Fruit fly (Drosophila melanogaster) whole organism, embryonic: ENCODE measurements around the gene Cpr67Fa2.

Experiments
- ATbp ChIP-seq: fragments of 200-800 bp; sonication (Bioruptor generic); optimal IDR thresholded peaks from 2 replicates; lab custom pipeline; 2017; ENCODE audit warnings: missing biosample characterization, mild to moderate bottlenecking, missing genetic modification characterization, missing genetic modification reagents
- Aef1 ChIP-seq: fragments of 200-800 bp; sonication (Bioruptor generic); IDR thresholded peaks from 3 replicates; pipeline ENCODE4 v1.3.6; 2022; ENCODE audit warnings: missing biosample characterization, missing genetic modification characterization
- Awh ChIP-seq: fragments of 200-800 bp; sonication (Bioruptor generic); IDR thresholded peaks from 2 replicates; pipeline ENCODE4, ENCODE4 v1.3.6; 2022; ENCODE audit warnings: missing biosample characterization, missing genetic modification characterization
- Blimp-1 ChIP-seq: fragments of 200-800 bp; sonication (Bioruptor generic); optimal IDR thresholded peaks from 3 replicates; lab custom pipeline; 2018; ENCODE audit warnings: missing biosample characterization, missing genetic modification characterization, mild to moderate bottlenecking, moderate library complexity, missing genetic modification reagents
- CG10267 ChIP-seq: fragments of 200-800 bp; sonication (Bioruptor generic); optimal IDR thresholded peaks from 2 replicates; lab custom pipeline; 2018; ENCODE audit warnings: missing biosample characterization, mild to moderate bottlenecking, missing genetic modification characterization, moderate library complexity
- CG10274 ChIP-seq: fragments of 200-800 bp; sonication (Bioruptor generic); optimal IDR thresholded peaks from 3 replicates; lab custom pipeline; 2017; ENCODE audit warnings: missing biosample characterization, mild to moderate bottlenecking, missing genetic modification characterization
- CG12155 ChIP-seq: fragments of 200-800 bp; sonication (Bioruptor generic); optimal IDR thresholded peaks from 3 replicates; lab custom pipeline; 2016; ENCODE audit warnings: missing biosample characterization, missing genetic modification characterization
- CG12299 ChIP-seq: fragments of 200-800 bp; sonication (Bioruptor generic); optimal IDR thresholded peaks from 2 replicates; lab custom pipeline; 2018; ENCODE audit warnings: missing biosample characterization, mild to moderate bottlenecking, missing genetic modification characterization
- CG13775 ChIP-seq: fragments of 200-800 bp; sonication (Bioruptor generic); optimal IDR thresholded peaks from 3 replicates; lab custom pipeline; 2017; ENCODE audit warnings: missing biosample characterization, mild to moderate bottlenecking, missing genetic modification characterization
- CG14667 ChIP-seq: fragments of 200-800 bp; sonication (Bioruptor generic); IDR thresholded peaks from 2 replicates; pipeline ENCODE4 v1.3.6; 2022; ENCODE audit warnings: missing biosample characterization, missing genetic modification characterization
- CG17186 ChIP-seq: fragments of 200-800 bp; sonication (Bioruptor generic); optimal IDR thresholded peaks from 3 replicates; lab custom pipeline; 2017; ENCODE audit warnings: missing biosample characterization, missing genetic modification reagents, missing genetic modification characterization
- CG17361 ChIP-seq: fragments of 200-800 bp; sonication (Bioruptor generic); IDR thresholded peaks from 3 replicates; pipeline ENCODE4 v1.3.6; 2022; ENCODE audit warnings: missing biosample characterization, missing genetic modification characterization
- CG17829 ChIP-seq: fragments of 200-800 bp; optimal IDR thresholded peaks from 2 replicates; lab custom pipeline; 2019; ENCODE audit warnings: missing biosample characterization, mild to moderate bottlenecking, missing genetic modification characterization, moderate library complexity
- CG1792 ChIP-seq: fragments of 200-800 bp; sonication (Bioruptor generic); optimal IDR thresholded peaks from 2 replicates; lab custom pipeline; 2016; ENCODE audit warnings: missing biosample characterization, missing genetic modification characterization
- CG18476 ChIP-seq: fragments of 200-800 bp; sonication (Bioruptor generic); optimal IDR thresholded peaks from 2 replicates; lab custom pipeline; 2016; ENCODE audit warnings: missing biosample characterization, mild to moderate bottlenecking, missing genetic modification characterization
- CG18619 ChIP-seq: fragments of 200-800 bp; sonication (Bioruptor generic); optimal IDR thresholded peaks from 3 replicates; lab custom pipeline; 2017; ENCODE audit warnings: missing biosample characterization, mild to moderate bottlenecking, missing genetic modification characterization
- CG2120 ChIP-seq: fragments of 200-800 bp; sonication (Bioruptor generic); optimal IDR thresholded peaks from 3 replicates; lab custom pipeline; 2016; ENCODE audit warnings: missing biosample characterization, missing genetic modification characterization
- CG31388 ChIP-seq: fragments of 200-800 bp; sonication (Bioruptor generic); optimal IDR thresholded peaks from 2 replicates; lab custom pipeline; 2016; ENCODE audit warnings: missing biosample characterization, missing genetic modification characterization
- CG4404 ChIP-seq: fragments of 200-800 bp; sonication (Bioruptor generic); IDR thresholded peaks from 2 replicates; pipeline ENCODE4 v1.3.6; 2022; ENCODE audit warnings: missing biosample characterization, missing genetic modification characterization
- CG6765 ChIP-seq: fragments of 200-800 bp; sonication (Bioruptor generic); optimal IDR thresholded peaks from 3 replicates; lab custom pipeline; 2017; ENCODE audit warnings: missing biosample characterization, mild to moderate bottlenecking, missing genetic modification characterization
- CG7372 ChIP-seq: fragments of 200-800 bp; sonication (Bioruptor generic); IDR thresholded peaks from 2 replicates; pipeline ENCODE4 v1.3.6; 2022; ENCODE audit warnings: missing biosample characterization, missing genetic modification characterization
- CG8359 ChIP-seq: fragments of 200-800 bp; sonication (Bioruptor generic); optimal IDR thresholded peaks from 2 replicates; lab custom pipeline; 2017; ENCODE audit warnings: missing biosample characterization, mild to moderate bottlenecking, missing genetic modification characterization, borderline replicate concordance
- CG8388 ChIP-seq: fragments of 200-800 bp; sonication (Bioruptor generic); optimal IDR thresholded peaks from 2 replicates; lab custom pipeline; 2019; ENCODE audit warnings: missing biosample characterization, mild to moderate bottlenecking, missing genetic modification characterization, moderate library complexity
- Chrac-16 ChIP-seq: fragments of 200-800 bp; sonication (Bioruptor generic); optimal IDR thresholded peaks from 3 replicates; lab custom pipeline; 2016; ENCODE audit warnings: missing biosample characterization, missing genetic modification characterization
- CkIIα-i1 ChIP-seq: fragments of 200-800 bp; sonication (Bioruptor generic); IDR thresholded peaks from 2 replicates; pipeline ENCODE4 v1.3.6; 2022; ENCODE audit warnings: missing biosample characterization, missing genetic modification characterization
- Dip2 ChIP-seq: fragments of 200-800 bp; sonication (Bioruptor generic); IDR thresholded peaks from 2 replicates; pipeline ENCODE4 v1.3.6; 2022; ENCODE audit warnings: missing biosample characterization, missing genetic modification characterization
- Ets97D ChIP-seq: fragments of 200-800 bp; sonication (Bioruptor generic); optimal IDR thresholded peaks from 3 replicates; lab custom pipeline; 2016; ENCODE audit warnings: missing biosample characterization, missing genetic modification characterization
- Hmx ChIP-seq: fragments of 200-800 bp; sonication (Bioruptor generic); optimal IDR thresholded peaks from 2 replicates; lab custom pipeline; 2016; ENCODE audit warnings: missing biosample characterization, missing genetic modification characterization
- MESR4 ChIP-seq: fragments of 200-800 bp; sonication (Bioruptor generic); optimal IDR thresholded peaks from 2 replicates; lab custom pipeline; 2018; ENCODE audit warnings: missing biosample characterization, mild to moderate bottlenecking, missing genetic modification characterization, moderate library complexity
- Oaz ChIP-seq: fragments of 200-800 bp; sonication (Bioruptor generic); IDR thresholded peaks from 2 replicates; pipeline ENCODE4 v1.3.6; 2022; ENCODE audit warnings: missing biosample characterization, missing genetic modification characterization
- Side ChIP-seq: fragments of 200-800 bp; sonication (Bioruptor generic); optimal IDR thresholded peaks from 2 replicates; lab custom pipeline; 2016; ENCODE audit warnings: missing biosample characterization, missing genetic modification characterization
- Spps ChIP-seq: fragments of 200-800 bp; sonication (Bioruptor generic); optimal IDR thresholded peaks from 2 replicates; lab custom pipeline; 2018; ENCODE audit warnings: missing biosample characterization, mild to moderate bottlenecking, missing genetic modification characterization
- Usf ChIP-seq: fragments of 200-800 bp; sonication (Bioruptor generic); optimal IDR thresholded peaks from 2 replicates; lab custom pipeline; 2017; ENCODE audit warnings: missing genotype, missing biosample characterization, missing genetic modification characterization
- ase ChIP-seq: fragments of 200-800 bp; sonication (Bioruptor generic); IDR thresholded peaks from 3 replicates; pipeline ENCODE4 v1.3.6; 2022; ENCODE audit warnings: missing biosample characterization, missing genetic modification characterization
- bigmax ChIP-seq: fragments of 200-800 bp; sonication (Bioruptor generic); optimal IDR thresholded peaks from 2 replicates; lab custom pipeline; 2018; ENCODE audit warnings: missing biosample characterization, mild to moderate bottlenecking, missing genetic modification characterization
- btn ChIP-seq: fragments of 200-800 bp; sonication (Bioruptor generic); optimal IDR thresholded peaks from 2 replicates; lab custom pipeline; 2016; ENCODE audit warnings: missing biosample characterization, missing genetic modification characterization
- chinmo ChIP-seq: fragments of 200-800 bp; sonication (Bioruptor generic); IDR thresholded peaks from 4 replicates; pipeline ENCODE4 v1.3.6; 2022; ENCODE audit warnings: missing biosample characterization, missing genetic modification characterization; ENCODE audit not compliant: partially characterized antibody
- dati ChIP-seq: fragments of 200-800 bp; sonication (Bioruptor generic); IDR thresholded peaks from 2 replicates; pipeline ENCODE4 v1.3.6; 2022; ENCODE audit warnings: missing biosample characterization, missing genetic modification characterization
- dysf ChIP-seq: fragments of 200-800 bp; sonication (Bioruptor generic); IDR thresholded peaks from 3 replicates; pipeline ENCODE4 v1.3.6; 2022; ENCODE audit warnings: missing biosample characterization, missing genetic modification characterization
- ftz-f1 ChIP-seq: fragments of 200-800 bp; sonication (Bioruptor generic); optimal IDR thresholded peaks from 2 replicates; lab custom pipeline; 2016; ENCODE audit warnings: missing biosample characterization, missing genetic modification characterization
- gsb ChIP-seq: fragments of 200-800 bp; sonication (Bioruptor generic); IDR thresholded peaks from 2 replicates; pipeline ENCODE4 v1.3.6; 2022; ENCODE audit warnings: missing biosample characterization, missing genetic modification characterization
- jigr1 ChIP-seq: fragments of 200-800 bp; sonication (Bioruptor generic); IDR thresholded peaks from 3 replicates; pipeline ENCODE4 v1.3.6; 2022; ENCODE audit warnings: missing biosample characterization, missing genetic modification characterization
- ken ChIP-seq: fragments of 200-800 bp; sonication (Bioruptor generic); IDR thresholded peaks from 3 replicates; pipeline ENCODE4 v1.3.6; 2022; ENCODE audit warnings: missing biosample characterization, missing genetic modification characterization
- kni ChIP-seq: fragments of 200-800 bp; sonication (Bioruptor generic); optimal IDR thresholded peaks from 3 replicates; lab custom pipeline; 2017; ENCODE audit warnings: mild to moderate bottlenecking, missing biosample characterization, missing genetic modification reagents, missing genetic modification characterization
- lola ChIP-seq, 3 experiments: fragments of >200 bp in 2 of 3; fragments of 200-800 bp in 1 of 3; sonication (Bioruptor generic) in 1 of 3; optimal IDR thresholded peaks; 2 replicates each; lab custom pipeline; 2017 to 2019; ENCODE audit warnings: missing biosample characterization in 3 of 3, missing genetic modification characterization in 3 of 3, mild to moderate bottlenecking in 1 of 3, moderate library complexity in 1 of 3
- maf-S ChIP-seq: fragments of 200-800 bp; sonication (Bioruptor generic); optimal IDR thresholded peaks from 2 replicates; lab custom pipeline; 2016; ENCODE audit warnings: missing biosample characterization, missing genetic modification characterization
- pb ChIP-seq: fragments of 200-800 bp; sonication (Bioruptor generic); optimal IDR thresholded peaks from 3 replicates; lab custom pipeline; 2016; ENCODE audit warnings: missing biosample characterization, missing genetic modification characterization
- pum ChIP-seq: fragments of 200-800 bp; sonication (Bioruptor generic); optimal IDR thresholded peaks from 2 replicates; lab custom pipeline; 2016; ENCODE audit warnings: missing biosample characterization, missing genetic modification characterization
- scrt ChIP-seq: fragments of 200-800 bp; sonication (Bioruptor generic); optimal IDR thresholded peaks from 2 replicates; lab custom pipeline; 2018; ENCODE audit warnings: missing biosample characterization, mild to moderate bottlenecking, missing genetic modification characterization, moderate library complexity
- slou ChIP-seq: fragments of 200-800 bp; sonication (Bioruptor generic); optimal IDR thresholded peaks from 3 replicates; lab custom pipeline; 2016; ENCODE audit warnings: missing biosample characterization, missing genetic modification characterization
- tgo ChIP-seq: fragments of 200-800 bp; sonication (Bioruptor generic); IDR thresholded peaks from 3 replicates; pipeline ENCODE4 v1.3.6; 2022; ENCODE audit warnings: missing biosample characterization, missing genetic modification characterization
- vnd ChIP-seq: fragments of 200-800 bp; sonication (Bioruptor generic); IDR thresholded peaks from 3 replicates; pipeline ENCODE4 v1.3.6; 2022; ENCODE audit warnings: missing biosample characterization, missing genetic modification characterization; ENCODE audit not compliant: partially characterized antibody

Cpr67Fa2 gene

DNA sequence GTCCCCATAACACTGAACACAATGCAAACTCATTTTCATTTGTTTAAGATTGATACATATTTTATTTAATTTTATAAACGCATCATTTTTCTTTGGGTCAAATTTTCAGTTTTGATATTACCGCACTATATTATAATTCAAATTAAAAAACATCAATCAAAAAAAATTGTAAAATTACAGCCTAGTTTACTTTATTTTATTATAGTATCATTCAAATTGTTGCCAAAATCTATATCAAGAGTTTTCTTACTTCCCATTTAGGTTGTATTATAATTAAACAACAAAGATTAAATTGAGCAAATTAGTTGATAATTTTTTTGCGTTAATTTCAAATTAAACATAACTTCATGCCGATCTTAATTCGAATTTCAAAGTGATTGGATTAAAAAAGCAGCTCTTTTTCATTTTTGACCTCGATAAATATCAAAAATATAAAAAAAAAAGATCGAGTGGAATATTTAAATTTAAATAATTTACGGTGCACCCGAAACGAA, 39.6 kb upstream of the Cpr67Fa2 start (continued):
- TF ChIP-seq CG8388 (GFP tag; lab: Kevin White, UChicago) (peak; percentile 47), CG31388 (GFP tag; lab: Kevin White, UChicago) (no peak), ATbp (GFP tag; lab: Kevin White, UChicago) (peak; percentile 31), slou (no peak), lola (GFP tag; optimal IDR thresholded peaks at IDR 0.05; lab: Kevin White, UChicago) (peak in 1 of 3 experiments; percentile 68), maf-S (no peak), CG10274 (no peak), MESR4 (GFP tag; lab: Kevin White, UChicago) (no peak), CG7372 (GFP tag; lab: Robert Waterston, UW) (no peak), ftz-f1 (GFP tag; lab: Kevin White, UChicago) (no peak), vnd (GFP tag; lab: Robert Waterston, UW) (no peak), dati (GFP tag; lab: Robert Waterston, UW) (no peak), Aef1 (no peak), CG17829 (tag; lab: Kevin White, UChicago) (peak; percentile 21), CG6765 (GFP tag; lab: Kevin White, UChicago) (no peak), Oaz (no peak), CG18476 (GFP tag; lab: Kevin White, UChicago) (peak; percentile 34), chinmo (GFP tag; lab: Robert Waterston, UW) (no peak), Hmx (GFP tag; lab: Kevin White, UChicago) (no peak), Awh (GFP tag; lab: Robert Waterston, UW) (no peak), Dip2 (GFP tag; lab: Robert Waterston, UW) (no peak), Chrac-16 (peak; percentile 17), ken (no peak), CG17361 (GFP tag; lab: Robert Waterston, UW) (peak; percentile 84), btn (GFP tag; lab: Kevin White, UChicago) (no peak), CG13775 (GFP tag; lab: Kevin White, UChicago) (peak; percentile 59), pb (GFP tag; lab: Kevin White, UChicago) (no peak), CG1792 (GFP tag; lab: Kevin White, UChicago) (no peak), scrt (GFP tag; lab: Kevin White, UChicago) (no peak), Side (no peak), Ets97D (no peak), CG18619 (GFP tag; lab: Kevin White, UChicago) (peak; percentile 55), Blimp-1 (GFP tag; lab: Kevin White, UChicago) (peak; percentile 48), jigr1 (GFP tag; lab: Robert Waterston, UW) (no peak), Spps (no peak), CG2120 (GFP tag; lab: Kevin White, UChicago) (peak; percentile 22), CG17186 (GFP tag; lab: Kevin White, UChicago) (no peak), CG12155 (no peak), kni (GFP tag; lab: Kevin White, UChicago) (no peak), Usf (GFP tag; lab: Kevin White, UChicago) (peak; percentile 9), pum (GFP tag; lab: Kevin White, UChicago) (no peak), CG12299 (tag; lab: Kevin White, UChicago) (no peak), CkIIα-i1 (no peak), tgo (no peak), ase (GFP tag; lab: Robert Waterston, UW) (no peak), CG4404 (GFP tag; lab: Robert Waterston, UW) (no peak), bigmax (GFP tag; lab: Kevin White, UChicago) (no peak), CG14667 (no peak), CG8359 (GFP tag; lab: Kevin White, UChicago) (no peak), gsb (GFP tag; lab: Robert Waterston, UW) (no peak), CG10267 (tag; lab: Kevin White, UChicago) (peak; percentile 52), dysf (no peak)
